Worm (Caenorhabditis elegans): Measurements from ENCODE around the gene arcp-1.

The arcp-1 gene

DNA sequence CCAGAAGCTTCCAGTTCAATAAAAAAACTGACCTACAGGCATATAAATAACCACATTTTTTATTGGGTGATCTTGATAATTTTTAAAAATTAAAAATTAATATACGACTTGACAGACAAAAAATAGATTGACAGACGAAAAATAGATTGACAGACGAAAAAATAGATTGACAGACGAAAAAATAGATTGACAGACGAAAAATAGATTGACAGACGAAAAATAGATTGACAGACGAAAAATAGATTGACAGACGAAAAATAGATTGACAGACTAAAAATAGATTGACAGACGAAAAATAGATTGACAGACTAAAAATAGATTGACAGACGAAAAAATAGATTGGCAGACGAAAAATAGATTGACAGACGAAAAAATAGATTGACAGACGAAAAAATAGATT lies 11.2 kb upstream of the arcp-1 start:
- TF ChIP-seq sea-1 (GFP tag; conservative IDR thresholded peaks at IDR 0.05) (peak; percentile 83), pes-1 (GFP tag; IDR thresholded peaks at IDR 0.05) (peak; percentile 33; the same call in 1 of the 2 replicates), tbx-37 (GFP tag; conservative IDR thresholded peaks at IDR 0.05) (peak; percentile 78), tbx-11 (GFP tag; IDR thresholded peaks at IDR 0.05) (peak; percentile 87)

DNA sequence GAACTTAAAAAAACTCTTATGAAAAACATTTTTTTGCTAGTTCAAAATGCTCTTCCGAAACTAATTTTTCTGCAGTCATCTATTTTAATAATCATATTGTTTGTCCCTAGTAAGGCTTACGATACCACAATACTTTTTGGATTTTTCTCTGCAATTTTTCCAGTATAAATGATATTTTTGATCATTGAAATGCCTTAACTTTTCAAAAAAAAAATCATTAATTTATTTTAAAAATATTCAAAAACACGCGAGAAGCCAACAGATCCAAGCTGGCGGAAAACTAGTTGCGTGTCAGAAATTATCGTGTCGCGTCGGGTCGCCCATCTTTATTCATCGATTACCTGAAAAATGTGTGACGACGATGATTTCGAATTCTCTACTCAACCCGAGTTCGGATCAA lies 9.0 kb upstream of the arcp-1 start, which contains the start of gene gmeb-3:
TSS of gene gmeb-3 (plus strand) at position 301 of the 400 bp plus-strand sequence.
- TF ChIP-seq sea-1 (GFP tag; conservative IDR thresholded peaks at IDR 0.05): no peak
- no peak for TF ChIP-seq ets-7 (tag; optimal IDR thresholded peaks at IDR 0.05)
- no peak for TF ChIP-seq F13C5.2 (tag; optimal IDR thresholded peaks at IDR 0.05)
- no peak for TF ChIP-seq ceh-13 (GFP tag; optimal IDR thresholded peaks at IDR 0.05)
- TF ChIP-seq hmg-4 (GFP tag; optimal IDR thresholded peaks at IDR 0.05): no peak
- no peak for TF ChIP-seq scrt-1 (GFP tag; IDR thresholded peaks at IDR 0.05)
- no peak for TF ChIP-seq B0310.2 (tag; optimal IDR thresholded peaks at IDR 0.05)
- no peak for TF ChIP-seq hmbx-1 (tag; optimal IDR thresholded peaks at IDR 0.05)
- no peak for TF ChIP-seq tbx-37 (GFP tag; conservative IDR thresholded peaks at IDR 0.05)
- no peak for TF ChIP-seq pes-1 (GFP tag; IDR thresholded peaks at IDR 0.05)
- no peak for TF ChIP-seq tra-4 (tag; optimal IDR thresholded peaks at IDR 0.05)

DNA sequence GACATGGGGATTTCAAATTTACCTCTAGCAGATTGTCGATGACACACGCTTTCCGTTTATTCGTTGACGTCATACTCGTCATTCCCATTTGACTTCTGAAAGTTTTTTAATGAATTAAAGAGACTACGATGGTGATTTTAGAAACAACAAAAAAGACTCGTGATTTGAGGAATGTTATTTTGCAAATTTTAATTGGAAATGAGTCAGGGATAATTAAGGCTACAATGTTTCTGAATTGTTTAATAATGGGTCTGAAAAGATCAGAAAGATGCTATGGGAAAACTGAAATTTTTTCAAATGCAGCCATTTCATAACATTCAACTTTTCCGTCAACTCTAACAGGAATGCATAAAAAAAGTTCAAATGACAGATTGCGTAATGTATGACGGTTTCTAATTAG lies 6.2 kb upstream of the arcp-1 start, which contains the start of gene C44F1.1:
TSS of gene C44F1.1 (minus strand) at position 101 of the 400 bp plus-strand sequence.
- no peak for TF ChIP-seq tra-4 (tag; optimal IDR thresholded peaks at IDR 0.05)
- no peak for TF ChIP-seq hnd-1 (tag; optimal IDR thresholded peaks at IDR 0.05)
- no peak for TF ChIP-seq sea-1 (GFP tag; conservative IDR thresholded peaks at IDR 0.05)
- no peak for TF ChIP-seq tbx-11 (GFP tag; IDR thresholded peaks at IDR 0.05)
- TF ChIP-seq hmbx-1 (tag; optimal IDR thresholded peaks at IDR 0.05): no peak
- no peak for TF ChIP-seq scrt-1 (GFP tag; IDR thresholded peaks at IDR 0.05)
- no peak for TF ChIP-seq ets-7 (tag; optimal IDR thresholded peaks at IDR 0.05)
- no peak for TF ChIP-seq F13C5.2 (tag; optimal IDR thresholded peaks at IDR 0.05)
- no peak for TF ChIP-seq flt-1 (GFP tag; IDR thresholded peaks at IDR 0.05)
- no peak for TF ChIP-seq ceh-36 (tag; optimal IDR thresholded peaks at IDR 0.05)
- no peak for TF ChIP-seq B0310.2 (tag; optimal IDR thresholded peaks at IDR 0.05)
- TF ChIP-seq aly-1 (tag; optimal IDR thresholded peaks at IDR 0.05): no peak
- TF ChIP-seq ceh-13 (GFP tag; optimal IDR thresholded peaks at IDR 0.05): no peak
- no peak for TF ChIP-seq hmg-4 (GFP tag; optimal IDR thresholded peaks at IDR 0.05)
- no peak for TF ChIP-seq ama-1 (optimal IDR thresholded peaks at IDR 0.05)
- TF ChIP-seq tbx-37 (GFP tag; conservative IDR thresholded peaks at IDR 0.05): no peak

DNA sequence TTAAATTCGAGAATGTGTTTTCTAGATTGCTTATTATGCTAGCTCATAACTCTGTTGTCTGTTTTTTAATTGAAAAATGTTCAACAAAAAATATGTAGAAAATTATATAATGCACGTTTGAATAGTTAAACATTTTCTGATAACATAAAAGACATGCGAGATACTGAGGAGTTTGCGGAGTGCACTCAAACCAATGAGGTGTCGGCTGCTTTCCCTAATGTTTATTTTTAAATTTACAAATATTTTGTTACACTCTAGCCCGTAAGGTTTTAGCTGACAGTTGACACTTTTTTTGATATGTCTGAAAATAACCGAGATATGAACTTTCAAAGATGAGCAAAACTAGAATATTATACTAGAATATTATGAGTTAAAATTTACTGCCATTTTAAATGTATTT lies 5.4 kb upstream of the arcp-1 start:
- TF ChIP-seq aly-1 (tag; optimal IDR thresholded peaks at IDR 0.05) (no peak), ceh-13 (GFP tag; optimal IDR thresholded peaks at IDR 0.05) (no peak), hmg-4 (GFP tag; optimal IDR thresholded peaks at IDR 0.05) (no peak), ceh-36 (tag; optimal IDR thresholded peaks at IDR 0.05) (no peak), pes-1 (GFP tag; IDR thresholded peaks at IDR 0.05) (no peak), sea-1 (GFP tag; conservative IDR thresholded peaks at IDR 0.05) (no peak), B0310.2 (tag; optimal IDR thresholded peaks at IDR 0.05) (no peak), tbx-37 (GFP tag; conservative IDR thresholded peaks at IDR 0.05) (no peak), hnd-1 (tag; optimal IDR thresholded peaks at IDR 0.05) (no peak), tra-4 (tag; optimal IDR thresholded peaks at IDR 0.05) (no peak), tbx-11 (GFP tag; IDR thresholded peaks at IDR 0.05) (no peak), F13C5.2 (tag; optimal IDR thresholded peaks at IDR 0.05) (no peak), ama-1 (optimal IDR thresholded peaks at IDR 0.05) (no peak), flt-1 (GFP tag; IDR thresholded peaks at IDR 0.05) (no peak), scrt-1 (GFP tag; IDR thresholded peaks at IDR 0.05) (no peak)

DNA sequence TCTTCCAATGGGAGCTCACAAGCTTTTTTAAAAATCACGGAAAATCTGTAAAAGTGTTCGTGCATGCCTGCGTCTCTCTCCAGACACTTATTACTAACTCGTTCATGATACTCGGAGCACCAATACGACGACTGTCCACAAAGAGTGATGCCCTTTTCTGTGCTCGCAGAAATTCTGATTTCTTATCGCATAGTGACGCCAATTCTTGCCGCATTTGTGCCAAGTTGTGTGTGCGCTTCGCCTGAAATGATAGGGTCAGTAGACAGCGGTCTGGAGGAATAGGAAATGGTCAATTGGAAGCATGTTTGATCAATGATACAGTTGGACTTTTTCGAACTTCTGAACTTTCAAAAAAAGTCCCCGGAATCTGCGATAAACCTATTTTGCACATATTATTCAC lies 4.8 kb upstream of the arcp-1 start:
- no peak for TF ChIP-seq B0310.2 (tag; optimal IDR thresholded peaks at IDR 0.05)
- no peak for TF ChIP-seq sea-1 (GFP tag; conservative IDR thresholded peaks at IDR 0.05)
- TF ChIP-seq ceh-13 (GFP tag; optimal IDR thresholded peaks at IDR 0.05): no peak
- TF ChIP-seq scrt-1 (GFP tag; IDR thresholded peaks at IDR 0.05): no peak
- TF ChIP-seq flt-1 (GFP tag; IDR thresholded peaks at IDR 0.05): no peak
- no peak for TF ChIP-seq tbx-11 (GFP tag; IDR thresholded peaks at IDR 0.05)
- no peak for TF ChIP-seq F13C5.2 (tag; optimal IDR thresholded peaks at IDR 0.05)
- no peak for TF ChIP-seq hmbx-1 (tag; optimal IDR thresholded peaks at IDR 0.05)
- no peak for TF ChIP-seq ceh-36 (tag; optimal IDR thresholded peaks at IDR 0.05)
- no peak for TF ChIP-seq pes-1 (GFP tag; IDR thresholded peaks at IDR 0.05)
- no peak for TF ChIP-seq tbx-37 (GFP tag; conservative IDR thresholded peaks at IDR 0.05)
- TF ChIP-seq ets-7 (tag; optimal IDR thresholded peaks at IDR 0.05): no peak
- TF ChIP-seq tra-4 (tag; optimal IDR thresholded peaks at IDR 0.05): no peak

DNA sequence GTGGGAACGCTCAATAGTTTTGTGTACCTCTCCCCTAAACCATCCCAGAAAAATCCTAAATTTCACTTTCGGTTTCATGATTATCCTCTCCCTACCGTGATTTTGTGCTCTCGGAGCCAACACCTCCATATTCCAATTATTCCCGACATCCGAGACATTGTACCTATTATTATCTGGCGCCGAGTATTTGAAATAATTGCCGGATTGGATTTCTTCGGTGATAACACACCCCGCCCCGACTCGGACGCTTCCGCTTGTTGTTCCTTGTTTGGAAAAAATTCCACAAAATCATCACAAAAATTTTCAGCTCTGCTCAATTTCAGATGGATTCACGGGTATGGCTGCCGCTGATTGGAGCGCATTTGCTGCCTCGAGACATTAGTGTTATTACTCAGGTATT lies 14.1 kb downstream of the arcp-1 start, which contains the start of gene lin-48:
TSS of gene lin-48 (plus strand) at position 301 of the 400 bp plus-strand sequence.
- TF ChIP-seq aly-1 (tag; optimal IDR thresholded peaks at IDR 0.05) (no peak), sea-1 (GFP tag; conservative IDR thresholded peaks at IDR 0.05) (no peak)

DNA sequence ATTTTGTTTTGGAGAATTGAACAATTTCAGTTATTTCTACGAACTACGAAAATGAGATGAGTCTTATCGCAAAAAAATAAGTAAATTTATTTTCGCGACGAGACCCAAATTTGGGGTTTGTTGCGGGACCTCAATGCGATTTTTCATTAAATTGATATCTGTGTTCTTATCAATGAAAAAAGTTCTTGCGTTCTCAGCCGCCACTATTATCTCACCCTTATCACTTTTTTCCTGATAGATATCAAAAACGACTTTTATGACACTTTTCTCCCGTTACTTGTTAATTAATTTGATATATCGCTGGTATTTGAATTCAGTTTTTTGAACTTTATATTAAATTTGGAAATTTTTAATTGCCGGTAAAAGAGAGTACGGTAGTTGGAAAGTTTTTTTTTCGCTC lies 15.8 kb downstream of the arcp-1 start:
- TF ChIP-seq tbx-37 (GFP tag; conservative IDR thresholded peaks at IDR 0.05) (no peak), B0310.2 (tag; optimal IDR thresholded peaks at IDR 0.05) (no peak), hmbx-1 (tag; optimal IDR thresholded peaks at IDR 0.05) (no peak), pes-1 (GFP tag; IDR thresholded peaks at IDR 0.05) (no peak), aly-1 (tag; optimal IDR thresholded peaks at IDR 0.05) (no peak), hnd-1 (tag; optimal IDR thresholded peaks at IDR 0.05) (no peak), tra-4 (tag; optimal IDR thresholded peaks at IDR 0.05) (no peak), ceh-13 (GFP tag; optimal IDR thresholded peaks at IDR 0.05) (no peak), ceh-36 (tag; optimal IDR thresholded peaks at IDR 0.05) (no peak), scrt-1 (GFP tag; IDR thresholded peaks at IDR 0.05) (no peak), ets-7 (tag; optimal IDR thresholded peaks at IDR 0.05) (no peak), flt-1 (GFP tag; IDR thresholded peaks at IDR 0.05) (no peak), sea-1 (GFP tag; conservative IDR thresholded peaks at IDR 0.05) (no peak), tbx-11 (GFP tag; IDR thresholded peaks at IDR 0.05) (no peak)

DNA sequence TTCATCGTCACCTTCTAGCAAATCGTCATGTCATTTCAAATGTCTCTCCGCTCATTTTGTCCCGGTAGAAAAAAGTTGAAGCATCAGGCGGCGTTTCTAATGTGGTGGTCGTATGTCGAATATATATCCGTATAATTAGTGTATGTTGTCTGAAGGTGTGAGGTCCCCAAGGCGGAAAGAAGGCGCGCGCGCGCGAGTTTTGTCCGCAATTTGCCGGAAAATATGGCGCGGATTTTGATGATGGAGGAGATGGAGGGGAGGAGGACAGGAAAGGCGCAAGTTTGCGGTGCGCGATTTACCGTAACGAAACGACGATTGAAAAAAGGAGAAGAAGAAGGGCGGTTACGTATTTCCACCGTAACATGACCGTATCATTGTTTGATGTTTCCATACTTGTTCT lies 17.1 kb downstream of the arcp-1 start:
- TF ChIP-seq B0310.2 (tag; optimal IDR thresholded peaks at IDR 0.05) (no peak), tra-4 (tag; optimal IDR thresholded peaks at IDR 0.05) (no peak), hmg-4 (GFP tag; optimal IDR thresholded peaks at IDR 0.05) (no peak), tbx-11 (GFP tag; IDR thresholded peaks at IDR 0.05) (no peak), ceh-13 (GFP tag; optimal IDR thresholded peaks at IDR 0.05) (no peak), ceh-36 (tag; optimal IDR thresholded peaks at IDR 0.05) (no peak), F13C5.2 (tag; optimal IDR thresholded peaks at IDR 0.05) (no peak), sea-1 (GFP tag; conservative IDR thresholded peaks at IDR 0.05) (no peak), pes-1 (GFP tag; IDR thresholded peaks at IDR 0.05) (no peak), flt-1 (GFP tag; IDR thresholded peaks at IDR 0.05) (no peak), tbx-37 (GFP tag; conservative IDR thresholded peaks at IDR 0.05) (no peak), ama-1 (optimal IDR thresholded peaks at IDR 0.05) (no peak), hmbx-1 (tag; optimal IDR thresholded peaks at IDR 0.05) (no peak), ets-7 (tag; optimal IDR thresholded peaks at IDR 0.05) (no peak), scrt-1 (GFP tag; IDR thresholded peaks at IDR 0.05) (no peak), aly-1 (tag; optimal IDR thresholded peaks at IDR 0.05) (no peak)
